Worm (Caenorhabditis elegans): ENCODE data around the gene des-2.

Gene des-2

DNA sequence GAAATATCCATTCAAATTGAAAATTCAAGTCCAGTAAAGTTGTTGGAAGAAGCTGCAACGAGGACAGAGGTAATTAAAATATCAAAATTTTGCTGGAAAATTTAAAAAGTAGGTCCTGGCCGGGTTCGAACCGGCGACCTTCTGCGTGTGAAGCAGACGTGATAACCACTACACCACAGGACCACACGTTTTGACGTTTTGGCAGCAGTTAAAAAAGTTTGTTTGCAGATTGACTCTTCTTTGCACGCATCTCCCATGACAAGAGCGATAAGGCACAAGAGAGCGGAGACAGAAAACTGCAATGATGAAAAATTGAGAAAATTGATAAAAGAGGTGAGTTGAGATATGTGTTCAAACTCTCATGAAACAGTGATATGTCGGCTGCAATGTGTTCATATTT, 9.4 kb downstream of the des-2 start:
- TF ChIP-seq K02D7.2 (tag; optimal IDR thresholded peaks at IDR 0.05) (no peak), hlh-13 (GFP tag; optimal IDR thresholded peaks at IDR 0.05) (no peak), ceh-24 (tag; optimal IDR thresholded peaks at IDR 0.05) (no peak), fax-1 (tag; optimal IDR thresholded peaks at IDR 0.05) (no peak), hlh-6 (tag; optimal IDR thresholded peaks at IDR 0.05) (no peak), ceh-30 (tag; optimal IDR thresholded peaks at IDR 0.05) (no peak), elt-2 (tag; optimal IDR thresholded peaks at IDR 0.05) (peak; percentile 63), K09A11.1 (tag; optimal IDR thresholded peaks at IDR 0.05; ENCODE audit: insufficient read depth) (no peak), lin-11 (tag; optimal IDR thresholded peaks at IDR 0.05) (no peak)

DNA sequence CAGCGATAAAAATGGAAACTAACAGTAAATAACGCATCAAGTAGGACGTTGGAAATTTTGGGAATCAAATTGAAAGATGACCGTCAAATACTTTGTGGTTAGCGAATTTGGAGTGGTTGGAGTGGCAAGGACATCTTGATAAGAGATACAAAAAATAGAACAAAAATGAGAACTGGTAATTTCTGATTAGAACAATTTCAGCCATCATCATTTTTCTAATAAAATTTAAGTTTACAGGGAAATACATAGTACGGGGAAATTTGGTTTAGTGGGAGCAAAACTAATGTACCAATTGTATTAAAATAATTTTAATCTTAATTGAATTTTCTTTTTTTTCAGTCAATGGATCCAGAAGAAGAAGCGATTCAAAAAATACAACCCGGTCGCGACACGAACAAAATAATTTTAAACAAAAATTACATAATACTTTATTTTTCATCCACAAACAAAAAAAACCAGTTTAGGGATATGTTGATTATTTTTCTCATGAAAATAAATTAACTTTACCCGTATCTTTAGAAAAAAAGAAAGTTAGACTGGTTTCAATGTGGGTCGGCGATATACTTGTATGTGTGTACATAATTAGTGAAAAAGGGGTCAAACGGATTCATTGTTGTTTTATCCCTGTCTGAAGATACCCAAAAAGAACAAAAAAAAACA, 10.5 kb downstream of the des-2 start, which contains the start of the genes K03B8.8 and grl-3:
Gene K03B8.8, minus strand, starts transcription at position 101 of the 660 bp plus-strand sequence.
Gene grl-3, plus strand, starts transcription at position 610 of the 660 bp plus-strand sequence.
- TF ChIP-seq ceh-30 (tag; optimal IDR thresholded peaks at IDR 0.05) (no peak), T23F11.4 (GFP tag; optimal IDR thresholded peaks at IDR 0.05) (no peak), ceh-48 (tag; optimal IDR thresholded peaks at IDR 0.05) (no peak), unc-86 (tag; optimal IDR thresholded peaks at IDR 0.05) (no peak), ceh-34 (tag; optimal IDR thresholded peaks at IDR 0.05) (no peak), C08G9.2 (tag; optimal IDR thresholded peaks at IDR 0.05) (no peak), K02D7.2 (tag; optimal IDR thresholded peaks at IDR 0.05) (no peak), ahr-1 (tag; optimal IDR thresholded peaks at IDR 0.05) (no peak), ref-2 (tag; optimal IDR thresholded peaks at IDR 0.05) (no peak), nfya-1 (tag; optimal IDR thresholded peaks at IDR 0.05) (no peak)

DNA sequence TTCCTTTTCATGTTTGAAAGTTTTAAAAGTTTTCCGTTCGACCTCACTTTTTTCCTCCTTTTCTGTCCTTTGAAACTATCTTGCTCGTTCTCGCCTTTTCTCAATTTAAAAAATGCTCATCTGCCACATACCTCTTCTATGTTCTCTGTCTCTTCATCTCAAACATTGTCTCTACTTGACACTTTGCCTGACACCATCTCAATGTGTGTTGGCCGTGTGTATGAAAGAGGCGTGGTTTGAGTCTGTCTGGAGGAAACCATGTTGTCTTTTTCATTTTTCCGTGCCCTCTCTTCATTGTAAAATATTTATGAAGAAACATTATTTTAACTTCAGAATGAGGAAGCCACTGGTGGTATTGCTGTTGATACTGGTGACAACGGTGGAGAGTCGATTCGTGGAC, 14.3 kb downstream of the des-2 start, which contains the start of gene K03B8.6:
Gene K03B8.6, plus strand, starts transcription at position 334 of the 400 bp plus-strand sequence.
- TF ChIP-seq ceh-14 (tag; optimal IDR thresholded peaks at IDR 0.05) (no peak), ceh-9 (tag; optimal IDR thresholded peaks at IDR 0.05) (no peak), unc-55 (GFP tag; optimal IDR thresholded peaks at IDR 0.05) (no peak), gmeb-2 (tag; optimal IDR thresholded peaks at IDR 0.05) (no peak), hlh-15 (tag; optimal IDR thresholded peaks at IDR 0.05) (no peak), hlh-13 (GFP tag; optimal IDR thresholded peaks at IDR 0.05) (no peak), elt-2 (tag; optimal IDR thresholded peaks at IDR 0.05) (no peak), ceh-2 (tag; optimal IDR thresholded peaks at IDR 0.05) (no peak), ceh-18 (tag; optimal IDR thresholded peaks at IDR 0.05) (no peak), unc-86 (tag; optimal IDR thresholded peaks at IDR 0.05) (no peak), K02D7.2 (tag; optimal IDR thresholded peaks at IDR 0.05) (no peak), dve-1 (tag; optimal IDR thresholded peaks at IDR 0.05) (no peak), elt-4 (tag; optimal IDR thresholded peaks at IDR 0.05) (no peak), zip-5 (tag; optimal IDR thresholded peaks at IDR 0.05) (no peak), pha-2 (tag; optimal IDR thresholded peaks at IDR 0.05) (no peak)

- TF ChIP-seq elt-2 (tag; optimal IDR thresholded peaks at IDR 0.05) (peak; percentile 93), dve-1 (tag; optimal IDR thresholded peaks at IDR 0.05) (no peak), ceh-6 (GFP tag; optimal IDR thresholded peaks at IDR 0.05) (no peak), sox-4 (tag; optimal IDR thresholded peaks at IDR 0.05) (no peak)
Observed at ce11 chrV:11403702-11404101, 17.8 kb downstream of the des-2 start.

DNA sequence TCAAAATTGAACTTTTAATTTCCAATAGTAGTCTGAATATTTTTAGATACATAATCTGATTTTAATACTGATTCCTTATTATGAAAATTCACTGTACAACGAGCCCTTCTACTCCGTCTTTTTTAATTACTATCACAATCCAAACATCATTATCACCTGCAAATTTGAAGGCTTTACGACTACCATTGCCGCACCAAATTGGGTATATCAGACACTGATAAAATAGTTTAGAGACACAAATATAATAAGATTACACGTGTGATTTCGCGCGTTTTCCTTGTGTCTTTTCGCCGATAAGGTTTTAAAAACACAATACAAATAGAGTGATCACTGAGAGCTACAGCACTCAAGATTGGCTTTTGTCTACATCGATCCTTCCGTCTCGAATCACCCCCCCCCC, 18.4 kb downstream of the des-2 start:
- TF ChIP-seq nfya-1 (tag; optimal IDR thresholded peaks at IDR 0.05), result no peak
- peak; percentile 90 for TF ChIP-seq elt-2 (tag; optimal IDR thresholded peaks at IDR 0.05)

ce11 chrV:11402610-11403009, 18.9 kb downstream of the des-2 start, which contains the start of gene nas-19:
Gene nas-19, minus strand, starts transcription at chrV:11402710.
- TF ChIP-seq pha-2 (tag; optimal IDR thresholded peaks at IDR 0.05) (no peak), ceh-6 (GFP tag; optimal IDR thresholded peaks at IDR 0.05) (no peak), ceh-24 (tag; optimal IDR thresholded peaks at IDR 0.05) (no peak), ceh-9 (tag; optimal IDR thresholded peaks at IDR 0.05) (no peak), hlh-13 (GFP tag; optimal IDR thresholded peaks at IDR 0.05) (no peak), ztf-16 (tag; optimal IDR thresholded peaks at IDR 0.05) (no peak), zip-5 (tag; optimal IDR thresholded peaks at IDR 0.05) (no peak), hlh-8 (tag; optimal IDR thresholded peaks at IDR 0.05) (no peak)

All from whole organism, late embryonic.